Worm (Caenorhabditis elegans): ENCODE measurements around the gene acs-21.

DNA sequence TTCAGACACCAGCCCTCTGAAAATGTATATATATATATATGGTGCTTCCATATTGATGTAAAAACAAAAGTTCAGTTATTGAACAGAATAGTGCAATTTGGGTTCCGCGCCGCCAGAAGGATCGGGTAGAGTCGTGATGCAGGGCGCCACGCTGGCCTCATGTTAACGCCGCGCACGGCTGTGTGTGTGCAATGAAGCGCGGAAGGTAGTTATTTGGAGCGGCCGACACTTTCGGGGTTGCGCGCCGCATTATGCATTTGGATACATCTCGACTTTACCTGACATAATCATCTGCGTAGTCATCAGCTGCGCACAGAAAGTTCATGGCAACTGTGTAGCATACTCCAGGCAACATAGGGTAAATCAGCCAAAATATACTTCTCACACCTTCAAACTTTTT, 17.9 kb downstream of the acs-21 start:
- TF ChIP-seq flt-1 (GFP tag; IDR thresholded peaks at IDR 0.05): no peak
- TF ChIP-seq ztf-29 (GFP tag; IDR thresholded peaks at IDR 0.05): no peak
- TF ChIP-seq cog-1 (tag; optimal IDR thresholded peaks at IDR 0.05): no peak

All from whole organism, midembryonic.